Worm (Caenorhabditis elegans) whole organism, mixed stage, embryonic: ENCODE results near the gene prp-40.

Source experiments
- M03D4.4 ChIP-seq: sonication (generic microtip); optimal IDR thresholded peaks from 2 replicates; lab custom pipeline; 2017; ENCODE audit warnings: mild to moderate bottlenecking, missing genetic modification characterization, missing compliant biosample characterization
- bed-3 ChIP-seq: fragments of 200-800 bp; sonication (Bioruptor generic); optimal IDR thresholded peaks from 3 replicates; lab custom pipeline; 2018; ENCODE audit warnings: mild to moderate bottlenecking, missing genetic modification characterization, moderate library complexity, missing compliant biosample characterization
- blmp-1 ChIP-seq: fragments of 150-350 bp; optimal IDR thresholded peaks from 2 replicates; lab custom pipeline; 2014; ENCODE audit warnings: missing biosample characterization, missing genetic modification characterization
- ceh-39 ChIP-seq: fragments of 150-350 bp; optimal IDR thresholded peaks from 2 replicates; lab custom pipeline; 2014; ENCODE audit warnings: missing biosample characterization, missing genetic modification characterization
- ceh-43 ChIP-seq: fragments of 200-800 bp; sonication (Bioruptor generic); optimal IDR thresholded peaks from 2 replicates; lab custom pipeline; 2018; ENCODE audit warnings: mild to moderate bottlenecking, missing genetic modification characterization, moderate library complexity, missing compliant biosample characterization
- ceh-83 ChIP-seq: fragments of 200-800 bp; sonication (Bioruptor generic); optimal IDR thresholded peaks from 2 replicates; lab custom pipeline; 2018; ENCODE audit warnings: mild to moderate bottlenecking, missing genetic modification characterization, missing compliant biosample characterization
- ces-1 ChIP-seq: fragments of 150-350 bp; optimal IDR thresholded peaks from 2 replicates; lab custom pipeline; 2014; ENCODE audit warnings: missing biosample characterization, missing genetic modification reagents, missing genetic modification characterization
- cnd-1 ChIP-seq: fragments of 200-800 bp; sonication (Bioruptor generic); optimal IDR thresholded peaks from 2 replicates; lab custom pipeline; 2018; ENCODE audit warnings: mild to moderate bottlenecking, missing genetic modification characterization, missing compliant biosample characterization
- drap-1 ChIP-seq: fragments of 200-800 bp; sonication (Bioruptor generic); optimal IDR thresholded peaks from 3 replicates; lab custom pipeline; 2018; ENCODE audit warnings: mild to moderate bottlenecking, missing genetic modification characterization, missing compliant biosample characterization
- elt-1 ChIP-seq: sonication (generic microtip); optimal IDR thresholded peaks from 2 replicates; lab custom pipeline; 2017; ENCODE audit warnings: missing genetic modification characterization, mild to moderate bottlenecking, missing compliant biosample characterization, antibody characterized with exemption, moderate library complexity, borderline replicate concordance; ENCODE audit not compliant: insufficient read depth
- elt-3 ChIP-seq: fragments of 150-350 bp; optimal IDR thresholded peaks from 2 replicates; lab custom pipeline; 2014; ENCODE audit warnings: missing biosample characterization, missing genetic modification characterization
- flh-1 ChIP-seq: fragments of 200-800 bp; sonication (Bioruptor generic); optimal IDR thresholded peaks from 2 replicates; lab custom pipeline; 2018; ENCODE audit warnings: mild to moderate bottlenecking, missing genetic modification characterization, moderate library complexity, missing compliant biosample characterization
- ham-2 ChIP-seq: fragments of 200-800 bp; sonication (Bioruptor generic); optimal IDR thresholded peaks from 2 replicates; lab custom pipeline; 2018; ENCODE audit warnings: mild to moderate bottlenecking, missing genetic modification characterization, missing compliant biosample characterization
- hlh-1 ChIP-seq: fragments of 150-350 bp; optimal IDR thresholded peaks from 2 replicates; lab custom pipeline; 2014; ENCODE audit warnings: missing biosample characterization, missing genetic modification reagents, missing genetic modification characterization
- lin-13 ChIP-seq: fragments of 150-350 bp; optimal IDR thresholded peaks from 2 replicates; lab custom pipeline; 2014; ENCODE audit warnings: missing biosample characterization, missing genetic modification characterization
- lin-32 ChIP-seq: fragments of 200-800 bp; sonication (Bioruptor generic); optimal IDR thresholded peaks from 2 replicates; lab custom pipeline; 2018; ENCODE audit warnings: mild to moderate bottlenecking, missing genetic modification characterization, missing compliant biosample characterization
- lsy-2 ChIP-seq: fragments of 150-350 bp; optimal IDR thresholded peaks from 2 replicates; lab custom pipeline; 2014; ENCODE audit warnings: missing biosample characterization, missing genetic modification characterization
- mab-5 ChIP-seq: fragments of 150-350 bp; optimal IDR thresholded peaks from 2 replicates; lab custom pipeline; 2014; ENCODE audit warnings: missing biosample characterization, missing genetic modification characterization
- mep-1 ChIP-seq: fragments of 150-350 bp; optimal IDR thresholded peaks from 2 replicates; lab custom pipeline; 2017; ENCODE audit warnings: missing biosample characterization, missing genetic modification reagents, missing genetic modification characterization, inconsistent platforms
- mls-2 ChIP-seq: sonication (generic microtip); optimal IDR thresholded peaks from 2 replicates; lab custom pipeline; 2016; ENCODE audit warnings: mild to moderate bottlenecking, missing genetic modification characterization, moderate library complexity, missing compliant biosample characterization
- nhr-12 ChIP-seq: fragments of 150-350 bp; optimal IDR thresholded peaks from 2 replicates; lab custom pipeline; 2014; ENCODE audit warnings: missing biosample characterization, missing genetic modification characterization
- nhr-2 ChIP-seq: fragments of 150-350 bp; optimal IDR thresholded peaks from 2 replicates; lab custom pipeline; 2014; ENCODE audit warnings: missing biosample characterization, missing genetic modification characterization
- nhr-237 ChIP-seq: fragments of 150-350 bp; optimal IDR thresholded peaks from 2 replicates; lab custom pipeline; 2014; ENCODE audit warnings: missing biosample characterization, missing genetic modification characterization
- nhr-28 ChIP-seq: fragments of 150-350 bp; optimal IDR thresholded peaks from 2 replicates; lab custom pipeline; 2014; ENCODE audit warnings: missing biosample characterization, missing genetic modification characterization
- nhr-76 ChIP-seq: sonication (generic microtip); optimal IDR thresholded peaks from 2 replicates; lab custom pipeline; 2017; ENCODE audit warnings: missing biosample characterization, missing genetic modification characterization
- pha-4 ChIP-seq: fragments of 150-350 bp; optimal IDR thresholded peaks from 2 replicates; lab custom pipeline; 2018; ENCODE audit warnings: missing biosample characterization, missing genetic modification reagents, missing genetic modification characterization
- sem-2 ChIP-seq: fragments of 200-800 bp; sonication (Bioruptor generic); optimal IDR thresholded peaks from 2 replicates; lab custom pipeline; 2018; ENCODE audit warnings: mild to moderate bottlenecking, missing genetic modification characterization, missing compliant biosample characterization
- snpc-4 ChIP-seq: fragments of 150-350 bp; optimal IDR thresholded peaks from 2 replicates; lab custom pipeline; 2014; ENCODE audit warnings: missing biosample characterization, missing genetic modification characterization
- sptf-1 ChIP-seq: sonication (generic microtip); optimal IDR thresholded peaks from 2 replicates; lab custom pipeline; 2017; ENCODE audit warnings: mild to moderate bottlenecking, missing genetic modification characterization, moderate library complexity, missing compliant biosample characterization
- tbx-8 ChIP-seq: fragments of 200-800 bp; sonication (Bioruptor generic); optimal IDR thresholded peaks from 2 replicates; lab custom pipeline; 2018; ENCODE audit warnings: mild to moderate bottlenecking, missing genetic modification characterization, moderate library complexity, missing compliant biosample characterization
- unc-120 ChIP-seq: sonication (generic microtip); optimal IDR thresholded peaks from 2 replicates; lab custom pipeline; 2017; ENCODE audit warnings: missing genetic modification characterization, missing compliant biosample characterization; ENCODE audit not compliant: poor library complexity, severe bottlenecking
- unc-39 ChIP-seq: fragments of 150-350 bp; optimal IDR thresholded peaks from 2 replicates; lab custom pipeline; 2014; ENCODE audit warnings: missing biosample characterization, missing genetic modification characterization
- unc-62 ChIP-seq: fragments of 150-350 bp; optimal IDR thresholded peaks from 2 replicates; lab custom pipeline; 2014; ENCODE audit warnings: missing biosample characterization, missing genetic modification reagents, missing genetic modification characterization
- zip-8 ChIP-seq: fragments of 150-350 bp; optimal IDR thresholded peaks from 2 replicates; lab custom pipeline; 2014; ENCODE audit warnings: missing biosample characterization, missing genetic modification characterization
- ztf-11 ChIP-seq: fragments of 150-350 bp; optimal IDR thresholded peaks from 2 replicates; lab custom pipeline; 2014; ENCODE audit warnings: missing biosample characterization, missing genetic modification characterization

Gene prp-40

ce11 chrIII:9544820-9545219 is 22.9 kb downstream of the prp-40 start, which contains the start of gene ZK1098.12:
ZK1098.12 (plus strand) TSS chrIII:9545120.
- TF ChIP-seq mab-5 (tag; lab: Kevin White, UChicago), result no peak
- no peak for TF ChIP-seq zip-8 (tag; lab: Kevin White, UChicago)
- no peak for TF ChIP-seq ces-1 (GFP tag; lab: Kevin White, UChicago)

DNA sequence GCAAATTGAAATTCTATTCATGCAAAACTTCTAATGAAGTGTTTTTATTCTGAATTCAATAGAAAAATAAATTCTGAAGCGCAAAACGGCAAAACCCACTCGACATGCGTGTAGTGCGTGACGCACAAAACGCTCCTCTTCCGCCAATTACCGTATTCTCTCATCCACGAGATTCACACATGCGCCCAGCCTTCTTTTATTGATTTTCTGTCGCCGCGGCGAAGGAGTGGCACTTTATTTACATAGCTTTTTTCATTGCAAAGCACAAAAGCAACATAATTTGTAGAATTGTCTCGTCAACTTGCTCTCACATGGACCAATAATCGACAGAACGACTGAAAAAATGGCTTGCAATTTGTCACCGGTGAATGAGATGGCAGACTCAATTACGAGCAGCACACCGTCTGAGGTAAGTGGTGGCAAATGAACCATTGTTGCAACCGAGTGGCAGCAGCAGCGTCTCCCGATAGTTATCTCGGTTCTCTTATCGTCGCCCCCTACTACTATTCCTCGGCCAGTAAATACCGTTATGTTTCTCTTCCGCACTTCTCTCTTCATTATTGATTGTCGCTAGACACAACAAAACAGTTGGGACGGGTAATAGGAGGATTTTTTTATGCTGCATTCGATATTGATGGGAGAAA is 24.3 kb downstream of the prp-40 start, which contains the start of gene unc-16:
Gene unc-16, plus strand, starts transcription at position 243 of the 644 bp plus-strand sequence.
- peak; percentile 77 for TF ChIP-seq lin-13 (tag; lab: Kevin White, UChicago)
- no peak for TF ChIP-seq unc-39 (tag; lab: Kevin White, UChicago)
- TF ChIP-seq mls-2 (tag; lab: Kevin White, UChicago), result peak; percentile 54
- peak; percentile 98 for TF ChIP-seq lsy-2 (tag; lab: Kevin White, UChicago)
- TF ChIP-seq elt-3 (tag; lab: Kevin White, UChicago), result no peak
- TF ChIP-seq ham-2 (GFP tag; lab: Kevin White, UChicago), result peak; percentile 22
- peak; percentile 32 for TF ChIP-seq M03D4.4
- TF ChIP-seq unc-120, result peak; percentile 27
- TF ChIP-seq ces-1 (GFP tag; lab: Kevin White, UChicago), result peak; percentile 78
- TF ChIP-seq hlh-1 (tag; lab: Kevin White, UChicago), result peak; percentile 47
- no peak for TF ChIP-seq zip-8 (tag; lab: Kevin White, UChicago)
- no peak for TF ChIP-seq mab-5 (tag; lab: Kevin White, UChicago)
- TF ChIP-seq tbx-8, result no peak
- no peak for TF ChIP-seq nhr-28 (tag; lab: Kevin White, UChicago)
- TF ChIP-seq elt-1 (tag; lab: Kevin White, UChicago), result peak; percentile 49
- no peak for TF ChIP-seq snpc-4 (tag; lab: Kevin White, UChicago)
- TF ChIP-seq lin-32, result no peak
- peak; percentile 47 for TF ChIP-seq ceh-39 (tag; lab: Kevin White, UChicago)
- no peak for TF ChIP-seq ceh-43 (GFP tag; lab: Kevin White, UChicago)
- TF ChIP-seq nhr-237, result peak; percentile 65
- no peak for TF ChIP-seq nhr-2 (tag; lab: Kevin White, UChicago)
- TF ChIP-seq sptf-1, result no peak
- TF ChIP-seq ceh-83 (GFP tag; lab: Kevin White, UChicago), result peak; percentile 20
- TF ChIP-seq nhr-76, result no peak
- TF ChIP-seq ztf-11 (tag; lab: Kevin White, UChicago), result no peak
- no peak for TF ChIP-seq cnd-1 (tag; lab: Kevin White, UChicago)
- peak; percentile 91 for TF ChIP-seq unc-62 (GFP tag; lab: Kevin White, UChicago)
- TF ChIP-seq pha-4 (tag; lab: Kevin White, UChicago), result peak; percentile 91
- TF ChIP-seq sem-2, result no peak
- no peak for TF ChIP-seq nhr-12
- TF ChIP-seq blmp-1, result no peak
- TF ChIP-seq mep-1, result peak; percentile 78
- TF ChIP-seq drap-1 (GFP tag; lab: Kevin White, UChicago), result peak; percentile 32
- TF ChIP-seq bed-3, result no peak
- TF ChIP-seq flh-1 (GFP tag; lab: Kevin White, UChicago), result no peak

ce11 chrIII:9556300-9556699 is 34.4 kb downstream of the prp-40 start, which contains the start of gene ZK1098.11:
ZK1098.11 (plus strand) TSS chrIII:9556600.
- TF ChIP-seq lin-13 (tag; lab: Kevin White, UChicago), result no peak
- no peak for TF ChIP-seq unc-39 (tag; lab: Kevin White, UChicago)
- no peak for TF ChIP-seq nhr-28 (tag; lab: Kevin White, UChicago)
- no peak for TF ChIP-seq ces-1 (GFP tag; lab: Kevin White, UChicago)
- TF ChIP-seq lin-32, result no peak

- TF ChIP-seq lin-13 (tag; lab: Kevin White, UChicago) (no peak), nhr-237 (no peak), lsy-2 (tag; lab: Kevin White, UChicago) (no peak)
Observed at ce11 chrIII:9558463-9558862, 36.6 kb downstream of the prp-40 start, which contains the start of gene C48B4.6. C48B4.6 (minus strand) TSS chrIII:9558563.
